Worm (Caenorhabditis elegans) whole organism, L2 larva: Measurements from ENCODE around the gene Y11D7A.5.

Experiments used
- C34F6.9 ChIP-seq: fragments of 150-350 bp; optimal IDR thresholded peaks from 2 replicates; lab custom pipeline; 2014; ENCODE audit warnings: missing biosample characterization, missing genetic modification characterization
- F13H6.1 ChIP-seq: sonication (generic microtip); optimal IDR thresholded peaks from 2 replicates; lab custom pipeline; 2016; ENCODE audit warnings: missing genetic modification characterization, missing compliant biosample characterization
- R02D3.7 ChIP-seq: fragments of 150-350 bp; optimal IDR thresholded peaks from 2 replicates; lab custom pipeline; 2014; ENCODE audit warnings: missing biosample characterization, missing genetic modification characterization
- Y55F3AM.14 ChIP-seq: fragments of 200-800 bp; sonication (Bioruptor generic); optimal IDR thresholded peaks from 2 replicates; lab custom pipeline; 2018; ENCODE audit warnings: mild to moderate bottlenecking, missing genetic modification characterization, missing compliant biosample characterization
- ZK546.5 ChIP-seq: sonication (generic microtip); optimal IDR thresholded peaks from 2 replicates; lab custom pipeline; 2017; ENCODE audit warnings: missing biosample characterization, missing genetic modification characterization
- aly-2 ChIP-seq: fragments of 150-350 bp; optimal IDR thresholded peaks from 2 replicates; lab custom pipeline; 2014; ENCODE audit warnings: missing biosample characterization, missing genetic modification characterization
- ama-1 ChIP-seq: fragments of 150-350 bp; optimal IDR thresholded peaks from 2 replicates; lab custom pipeline; 2018; ENCODE audit warnings: inconsistent platforms
- blmp-1 ChIP-seq: sonication (generic microtip); optimal IDR thresholded peaks from 2 replicates; lab custom pipeline; 2017; ENCODE audit warnings: missing genetic modification characterization, mild to moderate bottlenecking, missing compliant biosample characterization, antibody characterized with exemption, moderate library complexity; ENCODE audit not compliant: insufficient read depth
- crh-2 ChIP-seq: sonication (generic microtip); optimal IDR thresholded peaks from 2 replicates; lab custom pipeline; 2017; ENCODE audit warnings: missing biosample characterization, missing genetic modification characterization
- dmd-4 ChIP-seq: sonication (generic microtip); optimal IDR thresholded peaks from 2 replicates; lab custom pipeline; 2017; ENCODE audit warnings: missing biosample characterization, missing genetic modification characterization
- egl-27 ChIP-seq: sonication (generic microtip); optimal IDR thresholded peaks from 3 replicates; lab custom pipeline; 2017; ENCODE audit warnings: missing biosample characterization, missing genetic modification reagents, missing genetic modification characterization
- elt-1 ChIP-seq: fragments of 150-350 bp; optimal IDR thresholded peaks from 2 replicates; lab custom pipeline; 2014; ENCODE audit warnings: missing biosample characterization, missing genetic modification characterization
- fos-1 ChIP-seq: fragments of 150-350 bp; optimal IDR thresholded peaks from 2 replicates; lab custom pipeline; 2014; ENCODE audit warnings: missing biosample characterization, missing genetic modification characterization
- lin-11 ChIP-seq: fragments of 150-350 bp; sonication (generic microtip); optimal IDR thresholded peaks from 2 replicates; lab custom pipeline; 2014; ENCODE audit warnings: missing biosample characterization, missing genetic modification characterization, inconsistent platforms, mixed read lengths
- lin-39 ChIP-seq: fragments of 150-350 bp; optimal IDR thresholded peaks from 2 replicates; lab custom pipeline; 2014; ENCODE audit warnings: missing biosample characterization, missing genetic modification reagents, missing genetic modification characterization
- lsy-2 ChIP-seq, 2 experiments: fragments of 150-350 bp in 1 of 2; sonication (generic microtip) in 1 of 2; optimal IDR thresholded peaks; 2 replicates each; lab custom pipeline; 2014 to 2017; ENCODE audit warnings: missing biosample characterization in 2 of 2, missing genetic modification characterization in 2 of 2
- mab-5 ChIP-seq: fragments of 150-350 bp; optimal IDR thresholded peaks from 2 replicates; lab custom pipeline; 2014; ENCODE audit warnings: missing biosample characterization, missing genetic modification characterization
- mdl-1 ChIP-seq, 2 experiments: fragments of 150-350 bp in 1 of 2; sonication (generic microtip) in 1 of 2; optimal IDR thresholded peaks; 2 replicates each; lab custom pipeline; 2017; ENCODE audit warnings: missing biosample characterization in 2 of 2, missing genetic modification characterization in 2 of 2
- nhr-11 ChIP-seq: fragments of 150-350 bp; optimal IDR thresholded peaks from 2 replicates; lab custom pipeline; 2014; ENCODE audit warnings: missing biosample characterization, missing genetic modification characterization
- nhr-12 ChIP-seq: fragments of 150-350 bp; optimal IDR thresholded peaks from 2 replicates; lab custom pipeline; 2014; ENCODE audit warnings: missing biosample characterization, missing genetic modification characterization
- nhr-129 ChIP-seq: fragments of 150-350 bp; optimal IDR thresholded peaks from 2 replicates; lab custom pipeline; 2014; ENCODE audit warnings: missing biosample characterization, missing genetic modification characterization
- nhr-21 ChIP-seq: fragments of 150-350 bp; optimal IDR thresholded peaks from 2 replicates; lab custom pipeline; 2014; ENCODE audit warnings: missing biosample characterization, missing genetic modification characterization
- nhr-237 ChIP-seq: fragments of 150-350 bp; optimal IDR thresholded peaks from 2 replicates; lab custom pipeline; 2014; ENCODE audit warnings: missing biosample characterization, missing genetic modification characterization
- nhr-25 ChIP-seq: fragments of 150-350 bp; sonication (generic microtip); optimal IDR thresholded peaks from 3 replicates; lab custom pipeline; 2014; ENCODE audit warnings: missing biosample characterization, missing genetic modification characterization
- nhr-6 ChIP-seq: fragments of 150-350 bp; optimal IDR thresholded peaks from 2 replicates; lab custom pipeline; 2014; ENCODE audit warnings: missing biosample characterization, missing genetic modification characterization
- nhr-77 ChIP-seq: fragments of 150-350 bp; optimal IDR thresholded peaks from 2 replicates; lab custom pipeline; 2014; ENCODE audit warnings: missing biosample characterization, missing genetic modification characterization
- peb-1 ChIP-seq: fragments of 150-350 bp; optimal IDR thresholded peaks from 2 replicates; lab custom pipeline; 2014; ENCODE audit warnings: missing biosample characterization, missing genetic modification characterization
- sem-4 ChIP-seq: fragments of 150-350 bp; optimal IDR thresholded peaks from 2 replicates; lab custom pipeline; 2014; ENCODE audit warnings: missing biosample characterization, missing genetic modification reagents, missing genetic modification characterization
- sma-3 ChIP-seq: sonication (generic microtip); optimal IDR thresholded peaks from 2 replicates; lab custom pipeline; 2016; ENCODE audit warnings: missing genetic modification reagents, missing genetic modification characterization, missing compliant biosample characterization
- sma-9 ChIP-seq, 2 experiments: fragments of 150-350 bp in 1 of 2; sonication (generic microtip) in 1 of 2; optimal IDR thresholded peaks; 2 replicates each; lab custom pipeline; 2014 to 2016; ENCODE audit warnings: missing genetic modification characterization in 2 of 2, mild to moderate bottlenecking in 1 of 2, missing biosample characterization in 1 of 2, missing compliant biosample characterization in 1 of 2, missing genetic modification reagents in 1 of 2, moderate library complexity in 1 of 2
- snpc-4 ChIP-seq: fragments of 150-350 bp; optimal IDR thresholded peaks from 2 replicates; lab custom pipeline; 2014; ENCODE audit warnings: missing biosample characterization, missing genetic modification characterization
- unc-55 ChIP-seq: fragments of 150-350 bp; sonication (generic microtip); optimal IDR thresholded peaks from 3 replicates; lab custom pipeline; 2014; ENCODE audit warnings: missing biosample characterization, missing genetic modification reagents, missing genetic modification characterization
- unc-62 ChIP-seq: fragments of 150-350 bp; optimal IDR thresholded peaks from 2 replicates; lab custom pipeline; 2014; ENCODE audit warnings: missing biosample characterization, missing genetic modification reagents, missing genetic modification characterization
- zag-1 ChIP-seq: fragments of 150-350 bp; optimal IDR thresholded peaks from 2 replicates; lab custom pipeline; 2014; ENCODE audit warnings: missing biosample characterization, missing genetic modification characterization
- ztf-4 ChIP-seq: fragments of 150-350 bp; optimal IDR thresholded peaks from 2 replicates; lab custom pipeline; 2014; ENCODE audit warnings: missing biosample characterization, missing genetic modification characterization

The Y11D7A.5 gene

DNA sequence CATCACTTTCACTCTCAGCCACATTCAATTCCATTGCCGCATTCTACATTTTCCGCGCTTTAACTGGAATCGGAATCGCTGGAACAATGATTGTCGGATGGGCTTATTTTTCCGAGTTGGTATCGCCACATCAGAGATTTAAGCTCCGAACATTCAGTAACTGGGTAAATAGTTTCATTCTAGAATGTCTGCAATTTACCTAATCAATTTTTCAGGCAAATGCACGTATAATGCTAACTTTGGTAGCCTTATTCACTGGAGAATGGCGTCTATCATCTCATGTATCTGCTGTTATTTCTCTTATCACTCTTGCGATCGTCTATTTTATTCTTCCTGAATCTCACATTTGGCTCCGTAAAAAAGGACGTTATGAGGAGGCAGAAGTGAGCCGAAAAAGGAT, 26.9 kb downstream of the Y11D7A.5 start:
- TF ChIP-seq dmd-4 (tag; lab: Kevin White, UChicago) (no peak), ztf-4 (no peak), nhr-6 (tag; lab: Kevin White, UChicago) (no peak), sma-3 (GFP tag; lab: Kevin White, UChicago) (no peak), lin-39 (tag; lab: Kevin White, UChicago) (no peak), ZK546.5 (no peak), crh-2 (no peak), mab-5 (tag; lab: Kevin White, UChicago) (no peak), Y55F3AM.14 (GFP tag; lab: Kevin White, UChicago) (no peak), nhr-11 (tag; lab: Kevin White, UChicago) (no peak), zag-1 (tag; lab: Kevin White, UChicago) (no peak)

DNA sequence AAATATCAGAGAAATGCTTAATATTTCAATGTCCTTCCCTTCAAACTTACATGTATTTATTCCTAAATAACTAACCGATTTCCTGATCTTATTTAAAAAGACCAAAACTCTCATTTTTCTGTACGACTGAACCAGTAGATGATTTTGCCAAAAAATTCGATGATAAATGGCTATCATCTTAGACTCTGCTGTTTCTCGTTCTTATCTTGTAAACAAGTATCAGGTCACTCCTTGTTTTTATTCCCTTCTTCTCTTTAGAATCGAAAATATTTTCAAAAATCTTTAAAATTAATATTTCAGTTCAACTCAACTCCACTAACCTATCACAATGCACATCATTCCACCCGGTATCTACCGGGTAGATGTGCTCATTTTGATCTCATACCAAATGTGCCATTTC, 27.9 kb downstream of the Y11D7A.5 start, which contains the start of gene C46C2.2:
Gene C46C2.2 (plus strand): TSS at position 301 of the 400 bp plus-strand sequence.
- TF ChIP-seq sem-4 (no peak), nhr-25 (tag; lab: Kevin White, UChicago) (no peak), peb-1 (tag; lab: Kevin White, UChicago) (no peak), mdl-1 (tag; optimal IDR thresholded peaks at IDR 0.05; lab: Kevin White, UChicago) (no peak), nhr-12 (tag; lab: Kevin White, UChicago) (no peak), snpc-4 (no peak), F13H6.1 (tag; lab: Kevin White, UChicago) (no peak), nhr-77 (tag; lab: Kevin White, UChicago) (no peak), nhr-237 (tag; lab: Kevin White, UChicago) (no peak), elt-1 (tag; lab: Kevin White, UChicago) (no peak), lsy-2 (tag; optimal IDR thresholded peaks at IDR 0.05; lab: Kevin White, UChicago) (no peak), unc-62 (GFP tag; lab: Kevin White, UChicago) (no peak), nhr-21 (no peak), blmp-1 (tag; lab: Kevin White, UChicago) (no peak)

DNA sequence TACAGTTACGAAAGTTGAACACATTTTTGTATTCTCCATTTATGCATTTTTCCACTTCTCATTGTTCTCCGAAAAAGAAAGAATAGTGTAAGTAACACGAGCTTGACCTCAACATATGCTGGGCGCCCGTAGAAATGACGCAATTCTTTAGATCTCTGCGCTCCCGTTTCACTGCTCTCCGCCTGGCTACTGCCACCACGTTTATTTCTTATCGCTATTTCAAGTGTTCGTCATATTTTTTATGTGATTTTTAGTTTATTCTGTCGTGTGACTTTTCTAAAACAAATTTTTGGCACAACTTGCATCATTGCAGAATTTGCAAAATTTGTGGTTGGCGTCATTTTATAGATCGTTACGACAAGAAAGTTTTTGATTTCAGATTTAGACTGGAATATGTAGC, 28.4 kb downstream of the Y11D7A.5 start:
- TF ChIP-seq nhr-129 (tag; lab: Kevin White, UChicago) (peak; percentile 74), aly-2 (tag; lab: Kevin White, UChicago) (no peak), ztf-4 (no peak), fos-1 (peak; percentile 69), sma-9 (GFP tag; optimal IDR thresholded peaks at IDR 0.05; lab: Kevin White, UChicago) (peak; percentile 36), sma-9 (tag; optimal IDR thresholded peaks at IDR 0.05; lab: Kevin White, UChicago) (no peak)

DNA sequence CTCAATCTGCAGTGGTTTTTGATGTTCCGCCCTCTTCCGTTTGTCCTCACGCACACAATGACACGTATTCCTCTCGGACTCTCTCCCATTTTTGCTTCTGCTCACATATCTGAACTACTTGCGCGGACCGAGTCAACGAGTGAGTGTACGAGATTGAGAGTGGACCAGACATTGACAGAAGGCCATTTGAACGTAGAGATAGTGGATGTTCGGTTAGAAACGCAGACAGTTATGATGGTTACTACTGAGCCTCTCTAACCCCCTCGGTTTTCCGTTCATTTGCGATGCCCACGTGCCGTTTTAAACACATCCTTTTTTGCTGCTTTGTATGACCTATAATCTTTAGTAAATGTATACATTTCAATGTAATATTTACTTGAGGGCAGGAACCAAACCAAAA, 28.9 kb downstream of the Y11D7A.5 start:
- TF ChIP-seq F13H6.1 (tag; lab: Kevin White, UChicago) = peak; percentile 27
- TF ChIP-seq mab-5 (tag; lab: Kevin White, UChicago) = peak; percentile 25
- TF ChIP-seq egl-27 (tag; lab: Kevin White, UChicago) = peak; percentile 28
- peak; percentile 66 for TF ChIP-seq sem-4
- TF ChIP-seq C34F6.9 (tag; lab: Kevin White, UChicago) = peak; percentile 76
- no peak for TF ChIP-seq blmp-1 (tag; lab: Kevin White, UChicago)
- TF ChIP-seq lsy-2 (tag; optimal IDR thresholded peaks at IDR 0.05; lab: Kevin White, UChicago) = peak in 1 of 2 experiments; percentile 66
- TF ChIP-seq peb-1 (tag; lab: Kevin White, UChicago) = no peak
- TF ChIP-seq unc-55 (GFP tag; lab: Kevin White, UChicago) = peak; percentile 55
- peak; percentile 60 for TF ChIP-seq nhr-129 (tag; lab: Kevin White, UChicago)
- peak; percentile 64 for TF ChIP-seq zag-1 (tag; lab: Kevin White, UChicago)
- peak; percentile 79 to 89 for TF ChIP-seq mdl-1 (tag; optimal IDR thresholded peaks at IDR 0.05; lab: Kevin White, UChicago)
- TF ChIP-seq nhr-237 (tag; lab: Kevin White, UChicago) = no peak
- no peak for TF ChIP-seq R02D3.7 (tag; lab: Kevin White, UChicago)
- peak; percentile 7 for TF ChIP-seq snpc-4
- TF ChIP-seq lin-11 = peak; percentile 39
- peak; percentile 63 for TF ChIP-seq crh-2
- TF ChIP-seq ZK546.5 = no peak
- no peak for TF ChIP-seq ama-1 (lab: Kevin White, UChicago)
- peak; percentile 73 for TF ChIP-seq sma-9 (GFP tag; optimal IDR thresholded peaks at IDR 0.05; lab: Kevin White, UChicago)
- no peak for TF ChIP-seq sma-9 (tag; optimal IDR thresholded peaks at IDR 0.05; lab: Kevin White, UChicago)
